Fruit fly (Drosophila melanogaster): ENCODE results near the gene CG46280.

Gene CG46280

DNA sequence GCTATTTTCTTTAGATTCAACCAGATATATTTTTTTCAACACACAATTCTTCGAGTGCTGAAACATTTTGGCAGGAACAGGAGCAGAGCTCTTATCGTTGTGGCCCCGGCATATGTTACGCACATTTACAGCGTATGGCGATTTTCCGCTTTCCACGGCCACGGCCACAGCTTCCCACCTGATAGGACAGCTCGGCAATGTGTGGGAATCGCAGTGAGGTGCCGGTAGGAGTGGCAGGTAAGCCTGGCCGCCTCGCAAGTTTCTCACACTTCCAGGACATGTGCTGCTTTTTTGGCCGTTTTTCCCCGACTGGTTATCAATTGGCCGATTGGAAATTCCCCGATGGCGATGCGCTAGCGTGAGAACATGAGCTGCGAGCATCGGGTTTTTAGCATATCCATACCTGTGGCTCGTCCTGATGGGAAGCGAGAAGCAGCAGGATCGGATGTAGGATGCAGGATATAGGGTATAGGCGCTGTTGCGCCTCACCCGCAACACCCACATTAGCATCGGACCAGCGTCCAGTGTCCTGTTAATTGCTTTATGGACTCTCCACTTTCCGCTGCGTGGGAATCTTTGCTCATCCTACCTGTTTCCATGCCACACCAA lies 39.7 kb upstream of the CG46280 start:
- no peak for TF ChIP-seq lola (GFP tag; optimal IDR thresholded peaks at IDR 0.05)
- no peak for TF ChIP-seq HLH106 (tag; optimal IDR thresholded peaks at IDR 0.05)
- no peak for TF ChIP-seq sv (GFP tag; optimal IDR thresholded peaks at IDR 0.05)
- no peak for TF ChIP-seq dmrt93B (GFP tag; optimal IDR thresholded peaks at IDR 0.05)
- no peak for TF ChIP-seq Abd-B (GFP tag; optimal IDR thresholded peaks at IDR 0.05)
- TF ChIP-seq Hr83 (GFP tag; optimal IDR thresholded peaks at IDR 0.05; ENCODE audit: poor library complexity, severe bottlenecking) = no peak
- TF ChIP-seq GATAd (GFP tag; optimal IDR thresholded peaks at IDR 0.05) = no peak
- TF ChIP-seq br (GFP tag; optimal IDR thresholded peaks at IDR 0.05) = no peak
- no peak for TF ChIP-seq usp (GFP tag; optimal IDR thresholded peaks at IDR 0.05)
- no peak for TF ChIP-seq OdsH (GFP tag; optimal IDR thresholded peaks at IDR 0.05)
- TF ChIP-seq N (GFP tag; optimal IDR thresholded peaks at IDR 0.05) = no peak
- no peak for TF ChIP-seq CG9705 (GFP tag; optimal IDR thresholded peaks at IDR 0.05)
- TF ChIP-seq Hr78 (GFP tag; optimal IDR thresholded peaks at IDR 0.05) = no peak
- no peak for TF ChIP-seq Myc (optimal IDR thresholded peaks at IDR 0.05)

DNA sequence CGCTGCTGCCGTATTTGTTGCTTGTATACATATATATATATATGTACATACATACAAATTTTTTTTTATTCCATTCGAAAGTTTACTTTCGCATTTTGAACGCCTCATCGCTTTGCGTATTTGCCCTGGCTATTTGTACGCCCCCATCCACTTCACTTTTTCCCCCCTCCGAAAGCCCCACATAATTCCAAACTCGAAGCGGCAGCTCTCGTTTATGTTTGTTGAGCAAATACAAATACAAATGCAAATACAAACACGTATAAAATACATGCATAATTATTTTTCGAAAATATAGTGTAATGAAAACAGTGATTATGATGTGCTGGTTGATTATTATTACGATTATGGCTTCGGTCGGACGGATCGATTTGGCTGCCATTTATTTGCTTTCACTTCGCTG lies 37.6 kb upstream of the CG46280 start:
- TF ChIP-seq Dfd (GFP tag; optimal IDR thresholded peaks at IDR 0.05) (no peak), psq (GFP tag; optimal IDR thresholded peaks at IDR 0.05) (peak; percentile 37), CG32264 (GFP tag; optimal IDR thresholded peaks at IDR 0.05) (peak; percentile 9), dmrt93B (GFP tag; optimal IDR thresholded peaks at IDR 0.05) (peak; percentile 63), h (GFP tag; optimal IDR thresholded peaks at IDR 0.05) (peak; percentile 70), usp (GFP tag; optimal IDR thresholded peaks at IDR 0.05) (no peak), sage (GFP tag; optimal IDR thresholded peaks at IDR 0.05) (no peak), woc (GFP tag; optimal IDR thresholded peaks at IDR 0.05) (no peak), Abd-B (GFP tag; optimal IDR thresholded peaks at IDR 0.05) (no peak), Hr78 (GFP tag; optimal IDR thresholded peaks at IDR 0.05) (no peak), fru (GFP tag; optimal IDR thresholded peaks at IDR 0.05) (peak; percentile 35), Jra (GFP tag; optimal IDR thresholded peaks at IDR 0.05) (peak; percentile 43), Vsx2 (GFP tag; optimal IDR thresholded peaks at IDR 0.05; ENCODE audit: partially characterized antibody) (no peak), Hnf4 (GFP tag; optimal IDR thresholded peaks at IDR 0.05) (no peak), dl (GFP tag; optimal IDR thresholded peaks at IDR 0.05; ENCODE audit: insufficient read depth in 1 of 2, partially characterized antibody in 2 of 2) (no peak), jim (GFP tag; optimal IDR thresholded peaks at IDR 0.05) (no peak), Hr83 (GFP tag; optimal IDR thresholded peaks at IDR 0.05; ENCODE audit: poor library complexity, severe bottlenecking) (peak; percentile 74), tai (GFP tag; optimal IDR thresholded peaks at IDR 0.05) (no peak), CrebA (GFP tag; optimal IDR thresholded peaks at IDR 0.05; ENCODE audit: borderline replicate concordance) (no peak), Myc (optimal IDR thresholded peaks at IDR 0.05) (no peak), GATAd (GFP tag; optimal IDR thresholded peaks at IDR 0.05) (peak; percentile 37), ey (GFP tag; optimal IDR thresholded peaks at IDR 0.05) (peak; percentile 17), brk (GFP tag; optimal IDR thresholded peaks at IDR 0.05) (peak; percentile 10), rgr (GFP tag; optimal IDR thresholded peaks at IDR 0.05) (peak; percentile 84), lola (GFP tag; optimal IDR thresholded peaks at IDR 0.05) (no peak), Rel (GFP tag; optimal IDR thresholded peaks at IDR 0.05) (no peak), Rel (tag; optimal IDR thresholded peaks at IDR 0.05) (no peak), OdsH (GFP tag; optimal IDR thresholded peaks at IDR 0.05) (peak; percentile 67), br (GFP tag; optimal IDR thresholded peaks at IDR 0.05) (peak; percentile 54), foxo (GFP tag; optimal IDR thresholded peaks at IDR 0.05) (peak in 1 of 2 experiments; percentile 66), CG9705 (GFP tag; optimal IDR thresholded peaks at IDR 0.05) (peak; percentile 66), N (GFP tag; optimal IDR thresholded peaks at IDR 0.05) (no peak), Dif (GFP tag; optimal IDR thresholded peaks at IDR 0.05; ENCODE audit: partially characterized antibody) (no peak), HLH106 (tag; optimal IDR thresholded peaks at IDR 0.05) (peak; percentile 61), Mio (GFP tag; optimal IDR thresholded peaks at IDR 0.05) (no peak), sv (GFP tag; optimal IDR thresholded peaks at IDR 0.05) (peak; percentile 34), pan (optimal IDR thresholded peaks at IDR 0.05) (no peak), dsf (GFP tag; optimal IDR thresholded peaks at IDR 0.05; ENCODE audit: borderline replicate concordance) (peak; percentile 47), Sp1 (GFP tag; optimal IDR thresholded peaks at IDR 0.05) (peak; percentile 66)

Measured in whole organism, wandering third instar larva.